Worm (Caenorhabditis elegans) whole organism, midembryonic: Measurements from ENCODE around the gene ZK688.7.
"Not testable (repeated sequence)": the region's sequence is repeated elsewhere in the genome, so short reads cannot be mapped to it uniquely, and the experiment has no call there.

Experiments
- T22C8.4 ChIP-seq: fragments of 200-800 bp; sonication (Bioruptor generic); IDR thresholded peaks from 2 replicates; pipeline ENCODE4 v1.3.6; 2022; ENCODE audit warnings: missing genetic modification characterization, missing compliant biosample characterization
- cog-1 ChIP-seq: sonication (generic microtip); optimal IDR thresholded peaks from 2 replicates; lab custom pipeline; 2016; ENCODE audit warnings: missing genetic modification characterization, missing compliant biosample characterization
- flt-1 ChIP-seq: fragments of 200-800 bp; sonication (Bioruptor generic); IDR thresholded peaks from 2 replicates; pipeline ENCODE4 v1.3.6; 2022; ENCODE audit warnings: missing genetic modification characterization, missing compliant biosample characterization
- klf-2 ChIP-seq: fragments of 200-800 bp; sonication (Bioruptor generic); conservative IDR thresholded peaks from 2 replicates; pipeline ENCODE4 v1.3.6; 2022; ENCODE audit warnings: missing genetic modification reagents, missing genetic modification characterization, missing compliant biosample characterization
- med-1 ChIP-seq: sonication (generic microtip); optimal IDR thresholded peaks from 2 replicates; lab custom pipeline; 2017; ENCODE audit warnings: missing genetic modification characterization, mild to moderate bottlenecking, missing compliant biosample characterization, antibody characterized with exemption, missing genetic modification reagents; ENCODE audit not compliant: insufficient read depth
- ref-1 ChIP-seq: fragments of 200-800 bp; sonication (Bioruptor generic); conservative IDR thresholded peaks from 2 replicates; pipeline ENCODE4 v1.3.6; 2022; ENCODE audit warnings: missing genetic modification reagents, missing genetic modification characterization, missing compliant biosample characterization
- tab-1 ChIP-seq: fragments of 200-800 bp; sonication (Bioruptor generic); IDR thresholded peaks from 2 replicates; pipeline ENCODE4 v1.3.6; 2022; ENCODE audit warnings: missing genetic modification characterization, missing compliant biosample characterization
- ztf-23 ChIP-seq: fragments of 200-800 bp; sonication (Bioruptor generic); IDR thresholded peaks from 2 replicates; pipeline ENCODE4 v1.3.6; 2022; ENCODE audit warnings: missing genetic modification reagents, missing genetic modification characterization, missing compliant biosample characterization
- ztf-29 ChIP-seq: fragments of 200-800 bp; sonication (Bioruptor generic); IDR thresholded peaks from 2 replicates; pipeline ENCODE4 v1.3.6; 2022; ENCODE audit warnings: missing genetic modification reagents, missing genetic modification characterization, missing compliant biosample characterization

Gene ZK688.7

DNA sequence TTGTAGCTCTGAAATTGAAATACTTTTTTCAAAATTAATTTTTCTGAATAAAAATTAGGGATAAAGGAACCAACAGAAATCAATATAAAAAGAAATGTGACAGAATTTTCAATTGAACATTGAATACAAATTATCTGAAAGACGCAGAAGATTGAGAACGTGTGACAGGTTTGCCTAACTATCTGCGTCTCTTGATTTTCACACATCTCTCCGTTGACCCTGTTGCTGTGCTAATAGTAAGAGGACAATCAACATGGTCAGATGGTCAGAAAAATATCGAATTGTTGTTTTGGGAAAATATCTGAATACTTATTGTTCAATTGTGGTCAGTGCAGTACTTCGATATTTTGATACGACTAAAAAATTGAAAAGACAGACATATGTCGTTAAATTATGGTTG, at the start of gene ZK688.7:
Gene ZK688.7, minus strand, starts transcription at position 14 of the 400 bp plus-strand sequence.
- TF ChIP-seq T22C8.4 (GFP tag; lab: Robert Waterston, UW) (no peak), klf-2 (GFP tag; lab: Robert Waterston, UW) (no peak)

DNA sequence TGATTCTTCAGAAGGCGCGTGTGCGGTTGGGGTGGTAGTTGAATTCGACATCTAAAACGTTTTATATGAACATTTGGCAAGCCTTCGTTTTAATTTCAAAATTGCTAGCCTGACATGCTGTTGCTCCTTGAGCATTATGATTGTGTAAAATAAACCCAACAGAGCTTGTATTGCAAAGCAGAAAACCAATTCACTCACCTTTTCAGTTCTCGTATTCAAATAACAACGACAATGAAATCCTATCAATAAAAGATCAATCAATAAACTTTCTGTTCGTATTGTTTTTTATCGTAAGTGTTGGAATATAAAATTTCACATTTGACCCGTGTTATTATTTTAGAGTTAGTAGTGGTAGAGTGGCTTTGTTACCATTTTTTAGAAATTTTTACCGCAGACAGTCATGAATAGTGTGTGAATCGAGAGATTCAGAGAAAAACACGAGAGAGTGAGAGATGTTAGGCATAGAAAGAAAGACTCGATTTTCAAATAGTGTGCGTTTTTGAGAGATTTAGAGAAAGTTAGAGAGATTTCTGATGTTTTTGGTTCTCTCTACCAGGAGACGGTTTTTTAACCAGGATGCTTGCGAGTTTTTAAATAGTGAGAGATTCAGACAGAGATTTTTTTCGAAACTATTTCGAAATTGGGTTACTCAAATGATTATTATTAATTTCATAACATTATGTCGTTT, 47.6 kb upstream of the ZK688.7 start, which contains the start of gene F54H12.10:
Gene F54H12.10, minus strand, starts transcription at position 51 of the 688 bp plus-strand sequence.
- not testable (repeated sequence) for TF ChIP-seq tab-1, klf-2, ztf-23 (GFP tag; lab: Robert Waterston, UW)

DNA sequence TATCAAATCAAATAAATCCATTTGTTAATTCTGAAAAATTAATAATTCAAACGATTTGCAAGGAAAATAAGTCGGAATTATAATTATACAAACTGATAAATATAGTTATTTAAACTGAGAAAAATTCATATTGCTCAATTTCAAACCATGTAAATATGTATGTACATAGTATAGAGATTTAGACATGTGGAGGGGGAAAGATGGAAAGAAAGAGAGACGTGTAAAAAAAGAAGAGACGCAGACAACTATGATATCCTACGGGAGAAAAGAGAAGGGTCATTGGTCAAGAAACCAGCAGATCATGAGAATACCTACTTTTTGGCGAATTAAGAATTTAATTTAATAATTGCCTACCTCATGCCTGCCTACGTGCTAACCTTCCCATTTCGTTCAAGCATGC, 46.7 kb upstream of the ZK688.7 start, which contains the start of gene C29E4.11:
Gene C29E4.11, minus strand, starts transcription at position 30 of the 400 bp plus-strand sequence.
- no peak for TF ChIP-seq ztf-29 (GFP tag; lab: Robert Waterston, UW)
- no peak for TF ChIP-seq tab-1 (GFP tag; lab: Robert Waterston, UW)
- TF ChIP-seq cog-1 (tag; lab: Kevin White, UChicago), result peak; percentile 24
- TF ChIP-seq T22C8.4 (GFP tag; lab: Robert Waterston, UW), result no peak
- no peak for TF ChIP-seq ref-1 (GFP tag; lab: Robert Waterston, UW)
- TF ChIP-seq flt-1 (GFP tag; lab: Robert Waterston, UW), result no peak

DNA sequence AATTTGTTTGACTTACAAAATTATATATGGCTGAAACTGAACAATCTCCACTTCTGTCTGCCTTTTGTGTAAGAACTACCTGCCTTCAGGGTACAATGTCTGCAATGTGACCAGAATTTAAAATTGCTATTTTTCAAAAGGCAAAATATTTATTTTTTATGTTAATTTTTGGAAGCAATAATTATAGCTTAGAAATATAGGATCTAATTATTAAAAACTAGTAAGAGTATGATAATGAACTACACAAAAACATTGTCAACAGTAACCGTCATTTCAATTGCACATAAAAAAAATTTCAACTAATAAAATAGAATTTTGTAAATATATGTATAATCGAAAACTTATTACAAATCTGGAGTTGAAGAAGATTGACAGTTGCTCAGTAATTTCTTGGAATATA, 45.5 kb upstream of the ZK688.7 start, which contains the start of gene C29E4.9:
Gene C29E4.9, minus strand, starts transcription at position 101 of the 400 bp plus-strand sequence.
- TF ChIP-seq ztf-23 (GFP tag; lab: Robert Waterston, UW), result no peak
- TF ChIP-seq T22C8.4 (GFP tag; lab: Robert Waterston, UW), result no peak
- TF ChIP-seq ref-1 (GFP tag; lab: Robert Waterston, UW), result no peak
- TF ChIP-seq klf-2 (GFP tag; lab: Robert Waterston, UW), result no peak
- TF ChIP-seq tab-1 (GFP tag; lab: Robert Waterston, UW), result no peak
- TF ChIP-seq flt-1 (GFP tag; lab: Robert Waterston, UW), result no peak
- TF ChIP-seq med-1 (GFP tag; lab: Kevin White, UChicago), result no peak
- no peak for TF ChIP-seq cog-1 (tag; lab: Kevin White, UChicago)
- no peak for TF ChIP-seq ztf-29 (GFP tag; lab: Robert Waterston, UW)

DNA sequence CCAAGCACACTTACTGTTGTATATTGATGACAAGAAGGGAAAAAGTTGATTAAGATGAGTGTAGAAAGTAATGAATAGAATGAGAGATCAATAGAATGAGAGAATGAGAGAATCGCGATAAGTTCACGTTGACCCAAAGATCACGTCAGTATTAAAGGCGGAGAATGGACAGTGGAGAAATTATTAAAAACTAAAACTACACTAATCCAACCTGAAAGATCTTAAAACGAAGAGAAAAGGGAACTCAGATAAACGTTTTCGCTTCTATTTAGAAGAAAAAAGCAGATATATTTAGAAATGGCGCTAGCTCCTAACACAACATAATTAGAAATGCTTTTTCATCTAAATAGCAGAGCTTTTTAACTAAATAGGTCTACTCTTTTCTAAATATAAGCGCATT, 41.8 kb upstream of the ZK688.7 start, which contains the start of gene let-754:
Gene let-754, minus strand, starts transcription at position 101 of the 400 bp plus-strand sequence.
- TF ChIP-seq klf-2 (GFP tag; lab: Robert Waterston, UW) (no peak), ref-1 (GFP tag; lab: Robert Waterston, UW) (no peak), med-1 (GFP tag; lab: Kevin White, UChicago) (no peak), ztf-23 (GFP tag; lab: Robert Waterston, UW) (no peak), tab-1 (GFP tag; lab: Robert Waterston, UW) (no peak), ztf-29 (GFP tag; lab: Robert Waterston, UW) (no peak), T22C8.4 (GFP tag; lab: Robert Waterston, UW) (no peak), flt-1 (GFP tag; lab: Robert Waterston, UW) (no peak), cog-1 (tag; lab: Kevin White, UChicago) (no peak)

DNA sequence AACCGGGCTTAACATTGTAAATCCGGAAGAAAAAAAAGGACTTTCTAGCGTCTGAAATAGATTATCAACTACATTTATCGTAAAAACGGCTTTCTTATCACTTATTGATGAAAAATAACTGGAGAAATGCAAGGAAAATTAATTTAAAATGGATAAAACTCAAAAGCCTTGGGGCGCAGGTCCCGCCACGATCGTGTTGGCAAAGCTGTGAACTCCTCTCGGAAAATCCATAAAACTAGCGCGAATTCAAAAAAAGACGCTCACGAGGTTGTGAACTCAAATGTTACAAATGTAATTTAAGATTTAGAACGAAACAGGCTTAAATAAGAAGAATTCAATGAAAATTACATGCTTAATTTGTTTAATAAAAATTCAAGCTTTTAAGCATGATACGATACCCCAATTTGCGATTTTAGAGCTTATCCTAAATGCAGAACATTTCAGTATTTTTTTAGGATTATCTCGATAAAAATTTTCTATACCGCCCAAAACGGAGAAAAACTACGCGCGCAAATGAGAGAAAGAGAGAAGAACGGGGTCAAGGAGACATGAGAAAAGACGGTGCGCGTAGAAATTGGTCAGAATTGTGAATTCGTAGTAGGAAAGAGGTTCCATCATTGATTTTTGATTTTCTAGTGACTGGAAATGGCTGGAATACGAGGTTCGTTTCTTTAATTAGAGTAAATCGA, 40.8 kb upstream of the ZK688.7 start, which contains the start of gene C29E4.15:
Gene C29E4.15, plus strand, starts transcription at position 547 of the 689 bp plus-strand sequence.
- TF ChIP-seq flt-1 (GFP tag; lab: Robert Waterston, UW) (no peak), cog-1 (tag; lab: Kevin White, UChicago) (no peak), klf-2 (GFP tag; lab: Robert Waterston, UW) (no peak), ztf-23 (GFP tag; lab: Robert Waterston, UW) (no peak), med-1 (GFP tag; lab: Kevin White, UChicago) (no peak), T22C8.4 (GFP tag; lab: Robert Waterston, UW) (no peak), tab-1 (GFP tag; lab: Robert Waterston, UW) (no peak), ztf-29 (GFP tag; lab: Robert Waterston, UW) (no peak), ref-1 (GFP tag; lab: Robert Waterston, UW) (no peak)

DNA sequence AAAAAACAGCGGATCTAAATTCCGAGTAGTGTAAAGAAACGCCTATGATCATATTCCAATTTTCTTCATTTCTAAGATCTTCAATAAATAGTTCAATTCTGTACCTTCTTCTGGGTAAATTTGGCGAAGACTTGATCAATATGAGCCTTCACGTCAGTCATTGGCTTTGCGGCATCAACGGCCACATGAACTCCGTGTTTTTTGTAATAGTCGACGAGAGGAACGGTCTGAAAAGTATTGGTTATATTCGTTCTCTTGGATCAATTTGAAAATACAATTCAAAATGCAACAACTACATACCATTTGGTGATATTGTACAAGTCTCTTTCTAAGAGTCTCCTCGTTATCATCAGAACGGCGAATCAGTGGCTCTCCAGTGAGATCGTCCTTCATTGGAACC, 39.0 kb upstream of the ZK688.7 start:
- TF ChIP-seq med-1 (GFP tag; lab: Kevin White, UChicago), result no peak
- no peak for TF ChIP-seq ztf-29 (GFP tag; lab: Robert Waterston, UW)
- TF ChIP-seq cog-1 (tag; lab: Kevin White, UChicago), result no peak
- no peak for TF ChIP-seq klf-2 (GFP tag; lab: Robert Waterston, UW)
- TF ChIP-seq ztf-23 (GFP tag; lab: Robert Waterston, UW), result no peak
- TF ChIP-seq ref-1 (GFP tag; lab: Robert Waterston, UW), result no peak
- no peak for TF ChIP-seq T22C8.4 (GFP tag; lab: Robert Waterston, UW)

DNA sequence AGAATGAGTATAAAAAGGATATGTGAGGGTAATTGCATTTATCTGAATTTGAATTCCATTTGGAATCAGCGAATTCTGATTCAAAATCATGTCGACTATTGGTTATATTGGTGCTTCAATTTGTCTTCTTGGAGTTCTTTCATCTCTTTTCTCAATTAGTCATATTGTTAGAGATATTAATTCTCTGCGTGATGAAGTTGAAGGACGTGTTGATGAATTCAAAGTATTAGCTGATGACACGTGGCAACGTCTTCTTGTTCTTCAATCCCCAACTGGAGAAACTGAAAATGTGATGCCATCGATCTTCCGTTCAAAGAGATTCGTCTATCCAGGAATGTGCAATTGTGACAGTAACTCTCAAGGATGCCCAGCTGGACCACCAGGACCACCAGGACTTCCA, 37.4 kb upstream of the ZK688.7 start, which contains the start of gene col-90:
Gene col-90, plus strand, starts transcription at position 37 of the 400 bp plus-strand sequence.
- TF ChIP-seq ref-1 (GFP tag; lab: Robert Waterston, UW) (no peak), tab-1 (GFP tag; lab: Robert Waterston, UW) (no peak), med-1 (GFP tag; lab: Kevin White, UChicago) (no peak), ztf-23 (GFP tag; lab: Robert Waterston, UW) (no peak), ztf-29 (GFP tag; lab: Robert Waterston, UW) (no peak), cog-1 (tag; lab: Kevin White, UChicago) (no peak)

DNA sequence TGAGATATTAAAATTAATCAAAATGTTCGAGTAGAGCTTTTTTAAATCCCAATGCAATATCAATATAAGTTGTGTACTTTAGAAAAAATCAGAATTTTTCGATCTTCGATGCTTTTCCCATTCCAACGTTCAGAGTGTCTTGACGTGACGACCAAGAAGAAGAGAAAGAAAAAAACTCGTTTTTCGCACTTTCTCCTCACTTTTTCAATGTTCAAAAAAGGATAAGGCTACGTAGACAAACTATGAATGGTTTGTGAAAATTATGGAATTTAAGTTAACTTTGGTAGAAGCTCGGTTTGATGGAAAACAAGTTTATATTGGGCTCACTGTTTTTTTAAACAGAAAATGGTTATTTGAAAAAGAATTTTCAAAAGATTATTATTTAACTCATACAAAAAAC, 36.2 kb upstream of the ZK688.7 start:
- no peak for TF ChIP-seq ztf-29 (GFP tag; lab: Robert Waterston, UW)
- no peak for TF ChIP-seq klf-2 (GFP tag; lab: Robert Waterston, UW)
- no peak for TF ChIP-seq flt-1 (GFP tag; lab: Robert Waterston, UW)
